Fruit fly (Drosophila melanogaster): ENCODE results near the gene CG31606.

CG31606 gene

dm6 chr2L:8164219-8164618 lies 16.8 kb downstream of the CG31606 start (continued):
- TF ChIP-seq rib (GFP tag; IDR thresholded peaks at IDR 0.05) (no peak), HHEX (GFP tag; optimal IDR thresholded peaks at IDR 0.05) (peak; percentile 83), ap (GFP tag; IDR thresholded peaks at IDR 0.05) (peak; percentile 56), CG15601 (tag; optimal IDR thresholded peaks at IDR 0.05) (peak; percentile 95), Spps (tag; optimal IDR thresholded peaks at IDR 0.05) (peak; percentile 80), gem (tag; optimal IDR thresholded peaks at IDR 0.05) (peak; percentile 85), peb (GFP tag; IDR thresholded peaks at IDR 0.05) (0 out of 2 replicates have a peak, but pooled peaks have one; percentile 7), kah (GFP tag; optimal IDR thresholded peaks at IDR 0.05) (peak; percentile 75), Gsc (GFP tag; IDR thresholded peaks at IDR 0.05) (no peak), CG17802 (tag; optimal IDR thresholded peaks at IDR 0.05) (peak; percentile 37), H2.0 (GFP tag; IDR thresholded peaks at IDR 0.05) (peak; percentile 40), slp2 (GFP tag; optimal IDR thresholded peaks at IDR 0.05) (peak; percentile 53), CG6654 (GFP tag; optimal IDR thresholded peaks at IDR 0.05) (no peak), CG8478 (optimal IDR thresholded peaks at IDR 0.05) (no peak), HLHmδ (GFP tag; optimal IDR thresholded peaks at IDR 0.05) (peak; percentile 55), fd64A (GFP tag; optimal IDR thresholded peaks at IDR 0.05) (peak; percentile 92), Hr51 (GFP tag; optimal IDR thresholded peaks at IDR 0.05) (peak; percentile 36 to 49), al (GFP tag; IDR thresholded peaks at IDR 0.05) (no peak), nerfin-1 (tag; optimal IDR thresholded peaks at IDR 0.05) (peak; percentile 78), unc-4 (GFP tag; IDR thresholded peaks at IDR 0.05; ENCODE audit: partially characterized antibody) (no peak), CHES-1-like (GFP tag; optimal IDR thresholded peaks at IDR 0.05) (peak; percentile 59), NK7.1 (GFP tag; optimal IDR thresholded peaks at IDR 0.05) (peak; percentile 65), CG6175 (GFP tag; IDR thresholded peaks at IDR 0.05) (no peak), CG34224 (GFP tag; IDR thresholded peaks at IDR 0.05; ENCODE audit: partially characterized antibody) (no peak), Med (GFP tag) (peak; percentile 90), zfh2 (GFP tag; optimal IDR thresholded peaks at IDR 0.05) (no peak), Chrac-16 (GFP tag; optimal IDR thresholded peaks at IDR 0.05) (no peak), crp (GFP tag; optimal IDR thresholded peaks at IDR 0.05) (peak in 1 of 2 experiments; percentile 19), CG9876 (GFP tag; optimal IDR thresholded peaks at IDR 0.05) (peak; percentile 34), CG10543 (GFP tag; optimal IDR thresholded peaks at IDR 0.05) (peak; percentile 61), CG4424 (GFP tag; optimal IDR thresholded peaks at IDR 0.05) (peak; percentile 71), chm (GFP tag; IDR thresholded peaks at IDR 0.05) (peak; percentile 92; the same call in 1 of the 2 replicates), CG9727 (GFP tag; optimal IDR thresholded peaks at IDR 0.05) (peak; percentile 91), luna (GFP tag; optimal IDR thresholded peaks at IDR 0.05) (peak; percentile 20), CG8089 (GFP tag; optimal IDR thresholded peaks at IDR 0.05) (peak; percentile 77), slbo (GFP tag; IDR thresholded peaks at IDR 0.05) (no peak), CG11456 (GFP tag; IDR thresholded peaks at IDR 0.05) (no peak), CG43689 (GFP tag; IDR thresholded peaks at IDR 0.05) (peak; percentile 41; the same call in 1 of the 2 replicates), CG8944 (GFP tag; optimal IDR thresholded peaks at IDR 0.05) (peak; percentile 61), Sry-δ (GFP tag; optimal IDR thresholded peaks at IDR 0.05) (peak; percentile 31), B-H1 (GFP tag; IDR thresholded peaks at IDR 0.05) (no peak; the same call in 2 of the 3 replicates), jigr1 (GFP tag; IDR thresholded peaks at IDR 0.05) (no peak), HLH4C (GFP tag; IDR thresholded peaks at IDR 0.05; ENCODE audit: partially characterized antibody) (no peak), pum (GFP tag; optimal IDR thresholded peaks at IDR 0.05) (peak; percentile 50), CG31365 (tag; optimal IDR thresholded peaks at IDR 0.05) (peak; percentile 50), CG7372 (GFP tag; IDR thresholded peaks at IDR 0.05) (no peak), CG33557 (GFP tag; optimal IDR thresholded peaks at IDR 0.05) (peak; percentile 93), so (GFP tag; IDR thresholded peaks at IDR 0.05) (peak; percentile 79; the same call in 2 of the 3 replicates), CG13123 (GFP tag; optimal IDR thresholded peaks at IDR 0.05) (peak; percentile 87), fd3F (GFP tag; optimal IDR thresholded peaks at IDR 0.05) (peak; percentile 66), CG4730 (GFP tag; IDR thresholded peaks at IDR 0.05) (no peak)

All from whole organism, embryonic.